Fruit fly (Drosophila melanogaster) S2 (cell line): ENCODE data around the gene CG16820.

Experiments used
- CG8478 ChIP-seq: fragments of >200 bp; optimal IDR thresholded peaks from 2 replicates; lab custom pipeline; 2018
- CTCF ChIP-seq, 2 experiments: fragments of >200 bp; optimal IDR thresholded peaks; 2 replicates each; lab custom pipeline; 2018

- TF ChIP-seq CG8478 (lab: Kevin White, UChicago) (no peak), CTCF (optimal IDR thresholded peaks at IDR 0.05; lab: Kevin White, UChicago) (no peak)
Measured at dm6 chr2L:13229388-13229882, 16.6 kb upstream of the CG16820 start, which contains the start of gene CG16815.
